Worm (Caenorhabditis elegans): Measurements from ENCODE around the gene F39E9.14.

Gene F39E9.14

ce11 chrII:3249406-3249805 lies 41.0 kb downstream of the F39E9.14 start, which contains the start of gene clec-124:
Gene clec-124, plus strand, starts transcription at chrII:3249706.
- TF ChIP-seq him-1 (tag; optimal IDR thresholded peaks at IDR 0.05) = no peak
- no peak for TF ChIP-seq dao-5 (tag; optimal IDR thresholded peaks at IDR 0.05)
- TF ChIP-seq W03F9.2 (tag; optimal IDR thresholded peaks at IDR 0.05) = no peak

DNA sequence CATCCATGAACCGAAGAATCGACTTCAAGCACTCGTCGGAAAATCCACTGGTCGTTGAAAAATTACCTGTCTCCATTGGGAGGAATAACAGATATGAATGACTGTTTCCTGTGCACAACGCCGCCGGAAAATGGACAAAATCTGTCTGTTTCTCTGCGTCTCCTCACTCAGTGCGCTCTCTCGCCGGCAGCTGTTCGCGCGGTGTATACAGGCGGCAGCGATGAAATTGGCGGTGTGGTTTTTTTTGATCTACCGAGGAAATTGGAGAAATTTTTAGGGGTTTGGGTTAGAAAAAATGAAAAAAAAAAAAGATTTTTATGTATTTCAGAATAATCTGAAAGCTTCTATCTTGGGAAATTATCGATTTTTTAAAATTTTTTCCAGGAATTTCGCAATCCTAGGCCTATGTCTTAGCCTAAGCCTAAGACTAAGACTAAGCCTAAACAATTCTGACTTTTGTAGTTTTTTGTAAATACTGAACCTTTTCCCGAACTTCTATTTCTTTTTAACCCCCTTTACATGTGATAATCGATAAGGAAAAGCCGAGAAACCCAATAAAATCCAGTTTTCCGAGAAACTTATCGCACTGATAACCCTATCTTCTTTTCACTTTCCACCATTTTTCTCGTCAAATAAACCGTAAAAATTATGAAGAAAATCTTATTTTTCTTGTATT lies 42.3 kb downstream of the F39E9.14 start, which contains the start of the genes fbxc-50 and C17F4.2:
fbxc-50 (minus strand) TSS at position 81 of the 676 bp plus-strand sequence.
C17F4.2 (plus strand) TSS at position 626 of the 676 bp plus-strand sequence.
- TF ChIP-seq him-1 (tag; optimal IDR thresholded peaks at IDR 0.05) = no peak

- TF ChIP-seq dao-5 (tag; optimal IDR thresholded peaks at IDR 0.05) (no peak), him-1 (tag; optimal IDR thresholded peaks at IDR 0.05) (no peak), W03F9.2 (tag; optimal IDR thresholded peaks at IDR 0.05) (no peak)
These were observed 42.9 kb downstream of the F39E9.14 start for ce11 chrII:3247556-3247955.

DNA sequence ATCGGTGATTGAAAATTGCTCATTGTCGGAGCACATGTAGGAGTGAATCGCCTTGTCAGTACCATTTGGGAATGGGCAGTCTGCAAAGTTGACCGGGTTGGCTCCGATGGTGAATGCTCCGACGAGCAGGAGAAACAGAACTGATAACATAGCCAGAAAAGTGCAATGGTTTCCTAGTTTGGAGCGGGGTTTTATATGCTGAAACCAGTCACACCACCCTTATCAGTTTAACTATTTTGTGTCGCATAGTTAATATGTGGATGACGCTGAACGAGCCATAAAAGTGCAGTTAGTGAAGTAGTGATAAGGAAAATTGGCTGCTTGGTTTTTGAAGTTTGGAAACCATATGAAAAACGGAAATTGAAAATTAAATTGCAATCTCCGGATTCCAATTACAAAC lies 44.6 kb downstream of the F39E9.14 start, which contains the start of gene C17F4.7:
C17F4.7 (minus strand) TSS at position 180 of the 400 bp plus-strand sequence.
- TF ChIP-seq him-1 (tag; optimal IDR thresholded peaks at IDR 0.05) (no peak), dao-5 (tag; optimal IDR thresholded peaks at IDR 0.05) (no peak), W03F9.2 (tag; optimal IDR thresholded peaks at IDR 0.05) (no peak)

DNA sequence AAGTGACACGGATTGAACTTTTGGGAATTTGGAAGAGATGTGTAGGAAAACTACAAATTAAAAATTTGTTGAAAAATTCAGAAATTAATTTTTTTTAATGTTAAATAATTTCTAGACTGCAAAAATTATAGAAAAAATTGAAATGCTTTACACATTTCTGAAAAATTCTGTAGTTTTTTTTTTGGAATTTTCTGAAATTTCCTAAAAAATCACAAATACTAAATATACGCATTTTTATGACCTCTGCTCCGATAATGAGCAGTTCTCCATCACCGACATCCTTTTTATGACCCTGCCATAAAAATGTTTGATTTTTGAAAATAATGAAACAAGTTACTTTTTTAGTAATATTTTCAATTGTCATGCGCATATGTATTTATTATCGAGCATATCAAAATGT lies 45.7 kb downstream of the F39E9.14 start:
- TF ChIP-seq him-1 (tag; optimal IDR thresholded peaks at IDR 0.05) (no peak), W03F9.2 (tag; optimal IDR thresholded peaks at IDR 0.05) (no peak), dao-5 (tag; optimal IDR thresholded peaks at IDR 0.05) (no peak)

ce11 chrII:3244070-3244469 lies 46.4 kb downstream of the F39E9.14 start, which contains the start of gene C17F4.12:
Gene C17F4.12, minus strand, starts transcription at chrII:3244170.
- no peak for TF ChIP-seq him-1 (tag; optimal IDR thresholded peaks at IDR 0.05)
- TF ChIP-seq dao-5 (tag; optimal IDR thresholded peaks at IDR 0.05) = no peak
- no peak for TF ChIP-seq W03F9.2 (tag; optimal IDR thresholded peaks at IDR 0.05)

DNA sequence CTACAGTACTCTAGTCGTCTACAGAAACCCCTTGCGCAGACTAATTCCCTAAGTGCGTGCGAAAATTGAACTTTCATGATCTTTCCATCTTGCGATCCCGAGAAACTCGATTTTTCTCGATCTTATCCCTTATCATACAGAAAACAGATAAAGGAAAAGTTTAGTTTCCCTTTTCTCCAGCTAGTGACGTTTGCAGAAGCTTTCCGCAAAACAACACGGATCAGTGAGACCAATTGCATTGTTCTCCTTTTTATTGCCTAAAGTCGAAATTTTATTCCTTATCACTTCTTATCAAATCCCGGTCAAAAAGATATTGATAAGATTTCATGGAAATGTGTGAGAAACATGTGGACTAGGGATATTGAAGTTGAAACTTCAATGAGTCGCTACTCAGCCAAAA lies 48.6 kb downstream of the F39E9.14 start:
- TF ChIP-seq dao-5 (tag; optimal IDR thresholded peaks at IDR 0.05) = no peak
- TF ChIP-seq him-1 (tag; optimal IDR thresholded peaks at IDR 0.05) = no peak
- no peak for TF ChIP-seq W03F9.2 (tag; optimal IDR thresholded peaks at IDR 0.05)
